Worm (Caenorhabditis elegans) whole organism, early embryonic: ENCODE results near the gene smg-3.

Source experiments
- F13C5.2 ChIP-seq: sonication (generic microtip); optimal IDR thresholded peaks from 2 replicates; lab custom pipeline; 2017; ENCODE audit warnings: mild to moderate bottlenecking, missing genetic modification characterization, inconsistent platforms, missing compliant biosample characterization
- ama-1 ChIP-seq: fragments of 150-350 bp; optimal IDR thresholded peaks from 2 replicates; lab custom pipeline; 2014
- ceh-13 ChIP-seq: fragments of 200-800 bp; sonication (Bioruptor generic); optimal IDR thresholded peaks from 2 replicates; lab custom pipeline; 2018; ENCODE audit warnings: mild to moderate bottlenecking, missing genetic modification characterization, missing compliant biosample characterization
- ceh-36 ChIP-seq: sonication (generic microtip); optimal IDR thresholded peaks from 2 replicates; lab custom pipeline; 2016; ENCODE audit warnings: missing genetic modification characterization, inconsistent platforms, missing compliant biosample characterization
- ets-7 ChIP-seq: sonication (generic microtip); optimal IDR thresholded peaks from 2 replicates; lab custom pipeline; 2016; ENCODE audit warnings: missing genotype, missing genetic modification characterization, missing compliant biosample characterization
- flt-1 ChIP-seq: fragments of 200-800 bp; sonication (Bioruptor generic); IDR thresholded peaks from 2 replicates; pipeline ENCODE4 v1.3.6; 2022; ENCODE audit warnings: missing genetic modification characterization, missing compliant biosample characterization
- hmbx-1 ChIP-seq: sonication (generic microtip); optimal IDR thresholded peaks from 2 replicates; lab custom pipeline; 2016; ENCODE audit warnings: mild to moderate bottlenecking, missing genetic modification characterization, missing compliant biosample characterization
- hmg-4 ChIP-seq: fragments of 200-800 bp; sonication (Bioruptor generic); optimal IDR thresholded peaks from 2 replicates; lab custom pipeline; 2018; ENCODE audit warnings: mild to moderate bottlenecking, missing genetic modification characterization, missing compliant biosample characterization
- hnd-1 ChIP-seq: sonication (generic microtip); optimal IDR thresholded peaks from 2 replicates; lab custom pipeline; 2016; ENCODE audit warnings: missing genetic modification characterization, missing compliant biosample characterization
- scrt-1 ChIP-seq: fragments of 200-800 bp; sonication (Bioruptor generic); IDR thresholded peaks from 2 replicates; pipeline ENCODE4 v1.3.6; 2022; ENCODE audit warnings: missing genetic modification characterization, missing compliant biosample characterization
- sea-1 ChIP-seq: fragments of 200-800 bp; sonication (Bioruptor generic); conservative IDR thresholded peaks from 2 replicates; pipeline ENCODE4 v1.3.6; 2022; ENCODE audit warnings: missing genetic modification characterization, missing compliant biosample characterization
- tbx-11 ChIP-seq: fragments of 200-800 bp; sonication (Bioruptor generic); IDR thresholded peaks from 2 replicates; pipeline ENCODE4 v1.3.6; 2022; ENCODE audit warnings: missing genetic modification characterization, missing compliant biosample characterization
- tbx-37 ChIP-seq: fragments of 200-800 bp; sonication (Bioruptor generic); conservative IDR thresholded peaks from 2 replicates; pipeline ENCODE4 v1.3.6; 2022; ENCODE audit warnings: missing genetic modification reagents, missing genetic modification characterization, missing compliant biosample characterization
- tra-4 ChIP-seq: sonication (generic microtip); optimal IDR thresholded peaks from 2 replicates; lab custom pipeline; 2017; ENCODE audit warnings: missing genetic modification characterization, missing compliant biosample characterization

- TF ChIP-seq ama-1 (lab: Kevin White, UChicago) = no peak
- no peak for TF ChIP-seq scrt-1
- no peak for TF ChIP-seq hnd-1
- no peak for TF ChIP-seq F13C5.2 (tag; lab: Kevin White, UChicago)
- TF ChIP-seq ceh-13 = no peak
- TF ChIP-seq hmbx-1 (tag; lab: Kevin White, UChicago) = no peak
- TF ChIP-seq tra-4 = no peak
- no peak for TF ChIP-seq ets-7 (tag; lab: Kevin White, UChicago)
- no peak for TF ChIP-seq ceh-36 (tag; lab: Kevin White, UChicago)
- no peak for TF ChIP-seq hmg-4 (GFP tag; lab: Kevin White, UChicago)
- TF ChIP-seq sea-1 (GFP tag; lab: Robert Waterston, UW) = no peak
- TF ChIP-seq flt-1 (GFP tag; lab: Robert Waterston, UW) = no peak
- TF ChIP-seq tbx-11 (GFP tag; lab: Robert Waterston, UW) = no peak
- no peak for TF ChIP-seq tbx-37 (GFP tag; lab: Robert Waterston, UW)
Observed at ce11 chrIV:6335908-6336307, 37.0 kb downstream of the smg-3 start, which contains the start of gene mif-4.
